Worm (Caenorhabditis elegans): ENCODE measurements around the gene srw-83.

ce11 chrV:18378819-18379218, 47.6 kb upstream of the srw-83 start, which contains the start of gene Y51A2B.8:
- TF ChIP-seq php-3 (GFP tag; IDR thresholded peaks at IDR 0.05) = no peak
- no peak for TF ChIP-seq lin-15B (tag; optimal IDR thresholded peaks at IDR 0.05)
- TF ChIP-seq ZK546.5 (tag; optimal IDR thresholded peaks at IDR 0.05) = no peak
- TF ChIP-seq lsy-2 (tag; optimal IDR thresholded peaks at IDR 0.05) = no peak
- no peak for TF ChIP-seq nhr-11 (tag; optimal IDR thresholded peaks at IDR 0.05)
- TF ChIP-seq lin-39 (tag; optimal IDR thresholded peaks at IDR 0.05) = no peak
- no peak for TF ChIP-seq pha-4 (GFP tag; IDR thresholded peaks at IDR 0.05)
- no peak for TF ChIP-seq pha-4 (tag; optimal IDR thresholded peaks at IDR 0.05)
